Worm (Caenorhabditis elegans) whole organism, midembryonic: ENCODE measurements around the gene F08F8.10.
A peak's percentile ranks its signal among the peaks of the same experiment; 100 is the strongest.

ENCODE experiments used
- T22C8.4 ChIP-seq: fragments of 200-800 bp; sonication (Bioruptor generic); IDR thresholded peaks from 2 replicates; pipeline ENCODE4 v1.3.6; 2022; ENCODE audit warnings: missing genetic modification characterization, missing compliant biosample characterization
- cog-1 ChIP-seq: sonication (generic microtip); optimal IDR thresholded peaks from 2 replicates; lab custom pipeline; 2016; ENCODE audit warnings: missing genetic modification characterization, missing compliant biosample characterization
- flt-1 ChIP-seq: fragments of 200-800 bp; sonication (Bioruptor generic); IDR thresholded peaks from 2 replicates; pipeline ENCODE4 v1.3.6; 2022; ENCODE audit warnings: missing genetic modification characterization, missing compliant biosample characterization
- klf-2 ChIP-seq: fragments of 200-800 bp; sonication (Bioruptor generic); conservative IDR thresholded peaks from 2 replicates; pipeline ENCODE4 v1.3.6; 2022; ENCODE audit warnings: missing genetic modification reagents, missing genetic modification characterization, missing compliant biosample characterization
- med-1 ChIP-seq: sonication (generic microtip); optimal IDR thresholded peaks from 2 replicates; lab custom pipeline; 2017; ENCODE audit warnings: missing genetic modification characterization, mild to moderate bottlenecking, missing compliant biosample characterization, antibody characterized with exemption, missing genetic modification reagents; ENCODE audit not compliant: insufficient read depth
- ref-1 ChIP-seq: fragments of 200-800 bp; sonication (Bioruptor generic); conservative IDR thresholded peaks from 2 replicates; pipeline ENCODE4 v1.3.6; 2022; ENCODE audit warnings: missing genetic modification reagents, missing genetic modification characterization, missing compliant biosample characterization
- tab-1 ChIP-seq: fragments of 200-800 bp; sonication (Bioruptor generic); IDR thresholded peaks from 2 replicates; pipeline ENCODE4 v1.3.6; 2022; ENCODE audit warnings: missing genetic modification characterization, missing compliant biosample characterization
- ztf-23 ChIP-seq: fragments of 200-800 bp; sonication (Bioruptor generic); IDR thresholded peaks from 2 replicates; pipeline ENCODE4 v1.3.6; 2022; ENCODE audit warnings: missing genetic modification reagents, missing genetic modification characterization, missing compliant biosample characterization
- ztf-29 ChIP-seq: fragments of 200-800 bp; sonication (Bioruptor generic); IDR thresholded peaks from 2 replicates; pipeline ENCODE4 v1.3.6; 2022; ENCODE audit warnings: missing genetic modification reagents, missing genetic modification characterization, missing compliant biosample characterization

F08F8.10 gene

DNA sequence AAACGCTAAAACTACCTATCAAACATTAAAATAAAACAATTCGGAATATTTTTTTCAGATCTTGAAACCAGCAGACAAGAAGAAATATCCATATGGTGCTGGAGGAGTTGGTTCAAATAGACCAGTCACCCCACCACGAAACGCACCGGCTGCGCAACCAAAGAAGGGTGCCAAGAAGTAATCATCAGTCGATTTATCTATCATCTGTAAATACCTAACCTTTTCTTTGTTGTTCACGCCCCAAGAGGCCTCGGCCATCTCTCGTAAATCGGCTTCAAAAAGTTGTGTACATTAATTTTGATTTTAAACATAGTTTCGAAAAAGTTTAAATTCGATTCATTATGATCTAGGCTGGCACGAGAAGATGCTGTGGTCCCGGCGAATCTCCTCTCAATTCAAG, 19.2 kb downstream of the F08F8.10 start:
- TF ChIP-seq ref-1 (GFP tag; lab: Robert Waterston, UW), result no peak
- TF ChIP-seq klf-2 (GFP tag; lab: Robert Waterston, UW), result no peak
- no peak for TF ChIP-seq T22C8.4
- no peak for TF ChIP-seq ztf-29 (GFP tag; lab: Robert Waterston, UW)
- TF ChIP-seq cog-1, result no peak
- TF ChIP-seq flt-1, result no peak
- TF ChIP-seq tab-1 (GFP tag; lab: Robert Waterston, UW), result no peak
- TF ChIP-seq ztf-23, result no peak
- TF ChIP-seq med-1 (GFP tag; lab: Kevin White, UChicago), result no peak

ce11 chrIII:7336214-7336613, 21.0 kb downstream of the F08F8.10 start, which contains the start of gene gsp-2:
gsp-2 (plus strand) TSS chrIII:7336587.
- TF ChIP-seq ztf-29 (GFP tag; lab: Robert Waterston, UW) (no peak), flt-1 (peak; percentile 63)

ce11 chrIII:7335220-7335619, 22.0 kb downstream of the F08F8.10 start, which contains the start of gene F56C9.10:
F56C9.10 (minus strand) TSS chrIII:7335316.
- peak; percentile 65; the same call in 1 of the 2 replicates for TF ChIP-seq ztf-23
- no peak for TF ChIP-seq flt-1

ce11 chrIII:7333906-7334531, 23.2 kb downstream of the F08F8.10 start:
- TF ChIP-seq flt-1, result 0 out of 2 replicates have a peak, but pooled peaks have one; percentile 42

DNA sequence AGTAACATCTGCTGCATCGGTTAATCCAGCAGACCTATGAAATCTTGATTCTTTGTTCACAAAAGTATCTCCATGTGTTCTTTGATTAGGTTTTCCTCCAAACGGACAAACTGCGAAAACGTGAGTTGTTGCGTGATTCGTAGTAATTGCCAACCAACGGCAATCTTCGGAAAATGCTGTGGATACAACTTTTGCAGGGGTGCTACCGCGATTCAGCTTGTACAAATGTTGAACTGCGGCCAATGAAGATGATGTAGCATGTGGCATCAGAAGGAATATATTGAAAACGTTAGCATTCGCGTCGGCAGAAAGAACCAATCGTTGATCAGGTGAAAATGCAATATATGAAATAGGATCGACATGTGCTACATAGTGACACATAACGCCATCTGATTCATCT, 25.5 kb downstream of the F08F8.10 start:
- TF ChIP-seq T22C8.4 (no peak), ref-1 (GFP tag; lab: Robert Waterston, UW) (no peak), flt-1 (no peak), klf-2 (GFP tag; lab: Robert Waterston, UW) (no peak), tab-1 (GFP tag; lab: Robert Waterston, UW) (no peak), ztf-23 (no peak), cog-1 (no peak), ztf-29 (GFP tag; lab: Robert Waterston, UW) (no peak), med-1 (GFP tag; lab: Kevin White, UChicago) (no peak)

- TF ChIP-seq tab-1 (GFP tag; lab: Robert Waterston, UW), result no peak
- no peak for TF ChIP-seq ref-1 (GFP tag; lab: Robert Waterston, UW)
- TF ChIP-seq med-1 (GFP tag; lab: Kevin White, UChicago), result no peak
- TF ChIP-seq ztf-23, result no peak
- no peak for TF ChIP-seq klf-2 (GFP tag; lab: Robert Waterston, UW)
- no peak for TF ChIP-seq ztf-29 (GFP tag; lab: Robert Waterston, UW)
- TF ChIP-seq flt-1, result no peak
- no peak for TF ChIP-seq cog-1
- TF ChIP-seq T22C8.4, result no peak
Measured at ce11 chrIII:7329155-7329732, 27.9 kb downstream of the F08F8.10 start, which contains the start of gene lab-2. lab-2 (minus strand) TSS chrIII:7329607.

DNA sequence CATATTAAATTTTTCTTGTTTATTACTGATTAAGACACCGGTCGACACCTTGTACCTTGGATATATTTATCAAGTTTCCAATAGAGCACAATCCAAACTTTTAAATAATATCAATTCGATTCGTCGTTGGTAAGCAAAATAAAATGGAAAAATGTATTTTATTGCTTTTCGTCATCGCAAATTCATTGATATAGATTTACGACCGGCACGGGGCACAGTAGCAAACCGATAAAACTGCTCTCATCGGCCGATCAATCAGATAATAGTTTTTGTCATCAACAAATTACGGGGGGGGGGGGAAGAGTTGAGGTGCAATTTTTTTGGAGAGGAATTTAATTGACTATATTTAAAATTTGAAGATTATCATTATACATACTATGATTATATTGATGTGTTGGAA, 33.9 kb downstream of the F08F8.10 start:
- TF ChIP-seq ztf-23, result no peak
- TF ChIP-seq ztf-29 (GFP tag; lab: Robert Waterston, UW), result no peak
- TF ChIP-seq med-1 (GFP tag; lab: Kevin White, UChicago), result no peak
- no peak for TF ChIP-seq klf-2 (GFP tag; lab: Robert Waterston, UW)
- no peak for TF ChIP-seq tab-1 (GFP tag; lab: Robert Waterston, UW)
- no peak for TF ChIP-seq T22C8.4
- TF ChIP-seq cog-1, result no peak
- TF ChIP-seq ref-1 (GFP tag; lab: Robert Waterston, UW), result no peak
- no peak for TF ChIP-seq flt-1

- no peak for TF ChIP-seq ztf-29 (GFP tag; lab: Robert Waterston, UW)
- no peak for TF ChIP-seq ztf-23
- no peak for TF ChIP-seq ref-1 (GFP tag; lab: Robert Waterston, UW)
- no peak for TF ChIP-seq T22C8.4
- TF ChIP-seq tab-1 (GFP tag; lab: Robert Waterston, UW), result no peak
Measured at ce11 chrIII:7322018-7322417, 35.2 kb downstream of the F08F8.10 start.

ce11 chrIII:7319390-7319789, 37.8 kb downstream of the F08F8.10 start, which contains the start of gene F56C9.8:
F56C9.8 (minus strand) TSS chrIII:7319509.
- TF ChIP-seq tab-1 (GFP tag; lab: Robert Waterston, UW) (no peak), T22C8.4 (no peak), ztf-29 (GFP tag; lab: Robert Waterston, UW) (no peak), med-1 (GFP tag; lab: Kevin White, UChicago) (no peak), klf-2 (GFP tag; lab: Robert Waterston, UW) (no peak), ztf-23 (no peak), flt-1 (no peak), ref-1 (GFP tag; lab: Robert Waterston, UW) (no peak), cog-1 (no peak)

- TF ChIP-seq ztf-29 (GFP tag; lab: Robert Waterston, UW), result no peak
- TF ChIP-seq ztf-23, result no peak
- TF ChIP-seq cog-1, result peak; percentile 7
- TF ChIP-seq klf-2 (GFP tag; lab: Robert Waterston, UW), result no peak
- TF ChIP-seq med-1 (GFP tag; lab: Kevin White, UChicago), result no peak
- TF ChIP-seq ref-1 (GFP tag; lab: Robert Waterston, UW), result no peak
Measured at ce11 chrIII:7317354-7317753, 39.8 kb downstream of the F08F8.10 start.
